Worm (Caenorhabditis elegans): ENCODE measurements around the gene Y17G7B.20.

Gene Y17G7B.20

DNA sequence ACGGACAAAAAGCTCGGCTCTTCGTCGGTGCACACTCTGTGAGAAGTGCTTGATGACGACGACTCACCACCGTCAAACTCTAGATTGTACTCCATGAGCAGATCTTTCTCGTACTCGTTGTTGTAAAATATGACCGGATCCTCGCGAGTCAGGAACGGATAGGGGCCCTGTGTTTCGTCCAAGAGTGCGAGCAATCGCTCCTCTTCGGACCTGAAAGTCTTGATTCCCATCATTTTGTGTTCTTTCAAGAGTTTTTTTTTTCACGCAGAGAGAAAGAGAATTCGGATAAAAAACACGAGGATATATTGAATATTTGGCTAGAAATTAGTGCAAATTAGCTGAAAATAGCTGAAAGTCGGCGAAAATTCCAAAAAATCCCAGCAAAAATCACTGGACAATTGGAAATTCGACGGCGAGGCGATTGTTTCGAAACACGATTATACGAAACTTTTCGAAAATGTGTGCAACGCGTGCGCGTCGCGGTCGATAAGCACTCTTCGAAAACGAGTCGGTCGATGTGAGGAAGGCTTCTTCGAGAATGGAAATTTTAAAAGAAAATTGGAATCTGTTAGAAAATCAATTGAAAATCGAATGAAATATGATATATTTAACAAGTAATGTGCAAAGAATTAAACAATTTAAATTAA, at the start of gene Y17G7B.20, which contains the start of gene ash-2:
Y17G7B.20 (minus strand) TSS at position 396 of the 647 bp plus-strand sequence.
ash-2 (plus strand) TSS at position 390 of the 647 bp plus-strand sequence.
- TF ChIP-seq fkh-2 (tag; optimal IDR thresholded peaks at IDR 0.05) (no peak), nhr-237 (tag; optimal IDR thresholded peaks at IDR 0.05) (no peak), fos-1 (tag; optimal IDR thresholded peaks at IDR 0.05) (no peak), fkh-10 (GFP tag; optimal IDR thresholded peaks at IDR 0.05) (no peak), mml-1 (tag; optimal IDR thresholded peaks at IDR 0.05) (no peak), jun-1 (tag; optimal IDR thresholded peaks at IDR 0.05) (no peak), elt-1 (tag; optimal IDR thresholded peaks at IDR 0.05) (no peak), ztf-11 (tag; optimal IDR thresholded peaks at IDR 0.05) (no peak), nhr-25 (tag; optimal IDR thresholded peaks at IDR 0.05) (peak; percentile 3), ceh-9 (tag; optimal IDR thresholded peaks at IDR 0.05) (no peak), nhr-43 (tag; optimal IDR thresholded peaks at IDR 0.05; ENCODE audit: poor library complexity, severe bottlenecking) (no peak), ztf-4 (tag; optimal IDR thresholded peaks at IDR 0.05) (no peak), elt-2 (tag; optimal IDR thresholded peaks at IDR 0.05) (no peak), R02D3.7 (tag; optimal IDR thresholded peaks at IDR 0.05) (no peak), nhr-11 (tag; optimal IDR thresholded peaks at IDR 0.05) (no peak), hmg-11 (tag; optimal IDR thresholded peaks at IDR 0.05) (peak; percentile 31), nhr-77 (tag; optimal IDR thresholded peaks at IDR 0.05) (no peak), egl-5 (tag; optimal IDR thresholded peaks at IDR 0.05) (no peak), pqm-1 (tag; optimal IDR thresholded peaks at IDR 0.05) (no peak), daf-12 (tag; optimal IDR thresholded peaks at IDR 0.05) (no peak), eor-1 (tag; optimal IDR thresholded peaks at IDR 0.05) (no peak), ceh-28 (tag; optimal IDR thresholded peaks at IDR 0.05) (no peak), lin-39 (tag; optimal IDR thresholded peaks at IDR 0.05) (peak; percentile 33), snpc-4 (tag; optimal IDR thresholded peaks at IDR 0.05) (peak; percentile 4), pha-4 (tag; optimal IDR thresholded peaks at IDR 0.05) (peak; percentile 18), ama-1 (optimal IDR thresholded peaks at IDR 0.05) (peak; percentile 38), lin-15B (tag; optimal IDR thresholded peaks at IDR 0.05) (peak; percentile 21), nhr-67 (tag; optimal IDR thresholded peaks at IDR 0.05) (no peak), egl-27 (tag; optimal IDR thresholded peaks at IDR 0.05) (no peak)

DNA sequence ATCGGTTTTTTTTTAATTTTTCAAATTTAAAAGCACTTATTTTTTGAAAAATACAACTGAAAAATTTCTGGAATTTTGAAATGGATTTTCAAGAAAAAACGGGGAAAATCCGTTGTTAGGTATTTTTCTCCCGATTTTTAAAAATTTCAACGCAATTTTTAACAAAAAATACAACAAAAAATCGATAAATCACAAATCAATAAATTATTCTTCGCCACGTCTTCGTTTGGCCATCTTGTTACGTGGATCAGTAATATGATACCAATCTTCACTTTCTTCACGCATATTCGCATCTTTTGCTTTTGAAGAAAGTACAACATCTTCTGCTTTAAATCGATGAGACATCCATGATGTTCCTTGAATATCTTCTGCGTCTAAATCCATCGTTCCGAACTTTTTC, 49.1 kb upstream of the Y17G7B.20 start:
- TF ChIP-seq ZK546.5 (tag; optimal IDR thresholded peaks at IDR 0.05) (no peak), lsy-12 (tag; optimal IDR thresholded peaks at IDR 0.05) (no peak), nhr-28 (tag; optimal IDR thresholded peaks at IDR 0.05) (no peak), ceh-28 (tag; optimal IDR thresholded peaks at IDR 0.05) (peak; percentile 47)

DNA sequence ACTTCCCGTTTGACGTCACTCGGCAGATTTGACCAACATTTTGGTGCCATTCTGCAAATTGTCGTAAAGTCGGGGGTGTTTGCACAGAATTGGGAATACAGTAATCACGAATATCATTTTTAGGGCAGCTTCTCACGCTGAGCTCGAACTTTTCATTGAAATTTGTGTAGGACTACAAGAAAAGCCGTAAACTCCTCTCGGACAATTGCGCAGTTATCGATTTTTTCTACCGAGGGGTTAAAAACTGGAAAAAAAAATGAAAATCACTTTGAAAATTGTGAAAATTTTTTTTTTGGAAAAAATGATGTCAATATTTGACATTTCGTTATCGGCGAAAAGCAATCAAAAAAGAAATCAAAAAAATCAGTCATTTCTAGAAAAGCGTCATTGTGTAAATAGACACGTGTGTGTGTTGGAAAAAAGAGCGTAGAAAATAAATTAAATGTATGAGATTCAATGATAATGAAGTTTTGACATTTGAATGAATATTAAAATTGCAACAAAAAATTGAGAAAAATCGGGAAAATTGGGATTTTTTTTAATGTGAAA, 48.1 kb upstream of the Y17G7B.20 start, which contains the start of gene Y17G7B.8:
Y17G7B.8 (minus strand) TSS at position 51 of the 549 bp plus-strand sequence.
- TF ChIP-seq pqm-1 (tag; optimal IDR thresholded peaks at IDR 0.05) (peak; percentile 48), ceh-28 (tag; optimal IDR thresholded peaks at IDR 0.05) (peak; percentile 10), nhr-28 (tag; optimal IDR thresholded peaks at IDR 0.05) (no peak), sea-2 (GFP tag; optimal IDR thresholded peaks at IDR 0.05) (no peak), elt-2 (tag; optimal IDR thresholded peaks at IDR 0.05) (peak; percentile 84), ceh-9 (tag; optimal IDR thresholded peaks at IDR 0.05) (no peak), zag-1 (tag; optimal IDR thresholded peaks at IDR 0.05) (no peak), pha-4 (tag; optimal IDR thresholded peaks at IDR 0.05) (peak; percentile 91), fos-1 (tag; optimal IDR thresholded peaks at IDR 0.05) (no peak), egl-27 (tag; optimal IDR thresholded peaks at IDR 0.05) (no peak)

DNA sequence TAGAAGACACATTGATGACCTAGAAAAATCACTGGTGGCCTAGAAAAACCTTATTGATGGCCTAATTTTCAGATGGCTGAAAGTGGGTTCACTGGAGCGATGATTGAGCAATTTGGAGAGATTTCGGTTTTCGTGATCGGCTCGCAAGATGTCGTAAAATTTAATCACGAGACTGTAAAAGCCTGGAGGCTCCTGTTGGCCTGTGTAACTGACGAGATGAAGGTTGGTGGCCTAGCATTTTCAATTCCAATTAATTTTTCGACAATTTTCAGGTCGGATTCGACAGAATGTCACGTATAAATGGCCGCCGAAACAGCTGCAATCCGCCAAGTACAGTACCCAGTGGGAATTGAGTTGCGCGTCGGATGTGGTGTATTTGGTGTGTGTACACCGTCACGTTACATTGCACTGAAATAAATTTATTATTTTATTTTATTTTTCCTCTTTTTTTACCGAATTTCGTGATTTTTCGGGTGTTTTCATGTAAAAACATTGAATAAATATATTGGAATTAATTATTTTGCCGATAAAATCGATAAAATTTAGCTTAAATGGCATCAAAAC, 43.8 kb upstream of the Y17G7B.20 start, which contains the start of gene Y17G7B.12:
Y17G7B.12 (plus strand) TSS at position 547 of the 564 bp plus-strand sequence.
- TF ChIP-seq nfya-1 (tag; optimal IDR thresholded peaks at IDR 0.05; ENCODE audit: insufficient read depth) (peak; percentile 15), fkh-10 (GFP tag; optimal IDR thresholded peaks at IDR 0.05) (no peak), lin-15B (tag; optimal IDR thresholded peaks at IDR 0.05) (peak; percentile 4), pha-4 (tag; optimal IDR thresholded peaks at IDR 0.05) (peak; percentile 10), hmg-11 (tag; optimal IDR thresholded peaks at IDR 0.05) (peak; percentile 34)
